Fruit fly (Drosophila melanogaster) whole organism, embryonic: ENCODE results near the gene mTTF.
A peak's percentile ranks its signal among the peaks of the same experiment; 100 is the strongest.

Source experiments
- Abd-B ChIP-seq: fragments of 200-800 bp; sonication (Bioruptor generic); optimal IDR thresholded peaks from 2 replicates; lab custom pipeline; 2018; ENCODE audit warnings: missing biosample characterization, mild to moderate bottlenecking, missing genetic modification characterization, moderate library complexity
- Atf3 ChIP-seq: fragments of 200-800 bp; sonication (Bioruptor generic); optimal IDR thresholded peaks from 3 replicates; lab custom pipeline; 2016; ENCODE audit warnings: missing biosample characterization, missing genetic modification characterization
- Blimp-1 ChIP-seq: fragments of 200-800 bp; sonication (Bioruptor generic); optimal IDR thresholded peaks from 3 replicates; lab custom pipeline; 2018; ENCODE audit warnings: missing biosample characterization, missing genetic modification characterization, mild to moderate bottlenecking, moderate library complexity, missing genetic modification reagents
- CG10274 ChIP-seq: fragments of 200-800 bp; sonication (Bioruptor generic); optimal IDR thresholded peaks from 3 replicates; lab custom pipeline; 2017; ENCODE audit warnings: missing biosample characterization, mild to moderate bottlenecking, missing genetic modification characterization
- CG10462 ChIP-seq: fragments of 200-800 bp; sonication (Bioruptor generic); optimal IDR thresholded peaks from 2 replicates; lab custom pipeline; 2016; ENCODE audit warnings: missing biosample characterization, missing genetic modification characterization
- CG11504 ChIP-seq: fragments of 200-800 bp; sonication (Bioruptor generic); optimal IDR thresholded peaks from 3 replicates; lab custom pipeline; 2019; ENCODE audit warnings: missing biosample characterization, mild to moderate bottlenecking, missing genetic modification characterization, moderate library complexity
- CG13775 ChIP-seq: fragments of 200-800 bp; sonication (Bioruptor generic); optimal IDR thresholded peaks from 3 replicates; lab custom pipeline; 2017; ENCODE audit warnings: missing biosample characterization, mild to moderate bottlenecking, missing genetic modification characterization
- CG17359 ChIP-seq: fragments of 200-800 bp; sonication (Bioruptor generic); optimal IDR thresholded peaks from 3 replicates; lab custom pipeline; 2018; ENCODE audit warnings: missing biosample characterization, mild to moderate bottlenecking, missing genetic modification characterization, moderate library complexity
- CG17385 ChIP-seq: fragments of 200-800 bp; sonication (Bioruptor generic); optimal IDR thresholded peaks from 3 replicates; lab custom pipeline; 2018; ENCODE audit warnings: missing biosample characterization, mild to moderate bottlenecking, missing genetic modification characterization
- CG17802 ChIP-seq: fragments of 200-800 bp; sonication (Bioruptor generic); optimal IDR thresholded peaks from 2 replicates; lab custom pipeline; 2018; ENCODE audit warnings: missing biosample characterization, mild to moderate bottlenecking, missing genetic modification characterization, moderate library complexity
- CG17829 ChIP-seq: fragments of 200-800 bp; optimal IDR thresholded peaks from 2 replicates; lab custom pipeline; 2019; ENCODE audit warnings: missing biosample characterization, mild to moderate bottlenecking, missing genetic modification characterization, moderate library complexity
- CG18599 ChIP-seq: fragments of 200-800 bp; sonication (Bioruptor generic); optimal IDR thresholded peaks from 3 replicates; lab custom pipeline; 2017; ENCODE audit warnings: missing biosample characterization, missing genetic modification characterization, mild to moderate bottlenecking, moderate library complexity, missing genetic modification reagents
- CG18619 ChIP-seq: fragments of 200-800 bp; sonication (Bioruptor generic); optimal IDR thresholded peaks from 3 replicates; lab custom pipeline; 2017; ENCODE audit warnings: missing biosample characterization, mild to moderate bottlenecking, missing genetic modification characterization
- CG2120 ChIP-seq: fragments of 200-800 bp; sonication (Bioruptor generic); optimal IDR thresholded peaks from 3 replicates; lab custom pipeline; 2016; ENCODE audit warnings: missing biosample characterization, missing genetic modification characterization
- CG2199 ChIP-seq: fragments of 200-800 bp; sonication (Bioruptor generic); IDR thresholded peaks from 3 replicates; pipeline ENCODE4 v1.3.6; 2022; ENCODE audit warnings: missing biosample characterization, missing genetic modification characterization
- CG2678 ChIP-seq: fragments of 200-800 bp; sonication (Bioruptor generic); optimal IDR thresholded peaks from 3 replicates; lab custom pipeline; 2019; ENCODE audit warnings: missing biosample characterization, mild to moderate bottlenecking, missing genetic modification characterization, moderate library complexity
- CG4820 ChIP-seq: fragments of 200-800 bp; sonication (Bioruptor generic); optimal IDR thresholded peaks from 3 replicates; lab custom pipeline; 2016; ENCODE audit warnings: missing biosample characterization, missing genetic modification characterization
- CG4854 ChIP-seq: fragments of 200-800 bp; sonication (Bioruptor generic); optimal IDR thresholded peaks from 2 replicates; lab custom pipeline; 2016; ENCODE audit warnings: missing biosample characterization, missing genetic modification characterization, inconsistent platforms
- CG5245 ChIP-seq: fragments of 200-800 bp; sonication (Bioruptor generic); optimal IDR thresholded peaks from 3 replicates; lab custom pipeline; 2016; ENCODE audit warnings: missing biosample characterization, missing genetic modification characterization
- CG6654 ChIP-seq: fragments of 200-800 bp; sonication (Bioruptor generic); optimal IDR thresholded peaks from 2 replicates; lab custom pipeline; 2017; ENCODE audit warnings: missing biosample characterization, mild to moderate bottlenecking, missing genetic modification characterization
- CG6689 ChIP-seq: fragments of 200-800 bp; sonication (Bioruptor generic); IDR thresholded peaks from 2 replicates; pipeline ENCODE4 v1.3.6; 2022; ENCODE audit warnings: missing biosample characterization, missing genetic modification characterization
- CG7963 ChIP-seq: fragments of 200-800 bp; sonication (Bioruptor generic); IDR thresholded peaks from 3 replicates; pipeline ENCODE4 v1.3.6; 2022; ENCODE audit warnings: missing biosample characterization, missing genetic modification characterization; ENCODE audit not compliant: partially characterized antibody
- CG9215 ChIP-seq: fragments of 200-800 bp; sonication (Bioruptor generic); IDR thresholded peaks from 2 replicates; pipeline ENCODE4 v1.3.6; 2022; ENCODE audit warnings: missing biosample characterization, missing genetic modification characterization
- Dbx ChIP-seq: fragments of 200-800 bp; sonication (Bioruptor generic); IDR thresholded peaks from 3 replicates; pipeline ENCODE4 v1.3.6; 2022; ENCODE audit warnings: missing biosample characterization, missing genetic modification characterization
- Deaf1 ChIP-seq: fragments of 200-800 bp; optimal IDR thresholded peaks from 3 replicates; lab custom pipeline; 2019; ENCODE audit warnings: missing biosample characterization, mild to moderate bottlenecking, missing genetic modification characterization, moderate library complexity
- Dip3 ChIP-seq: fragments of 200-800 bp; sonication (Bioruptor generic); optimal IDR thresholded peaks from 3 replicates; lab custom pipeline; 2016; ENCODE audit warnings: missing biosample characterization, missing genetic modification characterization
- Fer1 ChIP-seq: fragments of 200-800 bp; sonication (Bioruptor generic); optimal IDR thresholded peaks from 2 replicates; lab custom pipeline; 2017; ENCODE audit warnings: missing biosample characterization, mild to moderate bottlenecking, missing genetic modification characterization
- Myb ChIP-seq: fragments of 200-800 bp; sonication (Bioruptor generic); optimal IDR thresholded peaks from 2 replicates; lab custom pipeline; 2016; ENCODE audit warnings: missing biosample characterization, missing genetic modification characterization
- NK7.1 ChIP-seq: fragments of 200-800 bp; sonication (Bioruptor generic); optimal IDR thresholded peaks from 3 replicates; lab custom pipeline; 2016; ENCODE audit warnings: missing biosample characterization, missing genetic modification characterization
- Nf-YB ChIP-seq: fragments of 200-800 bp; sonication (Bioruptor generic); optimal IDR thresholded peaks from 3 replicates; lab custom pipeline; 2019; ENCODE audit warnings: missing biosample characterization, mild to moderate bottlenecking, missing genetic modification characterization, moderate library complexity
- Nf-YC ChIP-seq: fragments of 200-800 bp; optimal IDR thresholded peaks from 3 replicates; lab custom pipeline; 2019; ENCODE audit warnings: missing biosample characterization, mild to moderate bottlenecking, missing genetic modification characterization, moderate library complexity
- Spps ChIP-seq: fragments of 200-800 bp; sonication (Bioruptor generic); optimal IDR thresholded peaks from 2 replicates; lab custom pipeline; 2018; ENCODE audit warnings: missing biosample characterization, mild to moderate bottlenecking, missing genetic modification characterization
- Ssrp ChIP-seq: fragments of 200-800 bp; sonication (Bioruptor generic); optimal IDR thresholded peaks from 2 replicates; lab custom pipeline; 2018; ENCODE audit warnings: missing biosample characterization, mild to moderate bottlenecking, missing genetic modification characterization, moderate library complexity
- aop ChIP-seq: fragments of 200-800 bp; sonication (Bioruptor generic); IDR thresholded peaks from 2 replicates; pipeline ENCODE4 v1.3.6; 2022; ENCODE audit warnings: missing biosample characterization, missing genetic modification characterization
- chif ChIP-seq, 2 experiments: fragments of 200-800 bp; sonication (Bioruptor generic); optimal IDR thresholded peaks; 3 replicates each; lab custom pipeline; 2016; ENCODE audit warnings: missing biosample characterization in 2 of 2, missing genetic modification characterization in 2 of 2
- chm ChIP-seq: fragments of 200-800 bp; sonication (Bioruptor generic); IDR thresholded peaks from 2 replicates; pipeline ENCODE4 v1.3.6; 2022; ENCODE audit warnings: missing biosample characterization, missing genetic modification characterization
- dpn ChIP-seq, 2 experiments: fragments of 200-800 bp; sonication (Bioruptor generic); optimal IDR thresholded peaks; 3 replicates each; lab custom pipeline; 2016; ENCODE audit warnings: missing biosample characterization in 2 of 2, missing genetic modification characterization in 2 of 2
- dysf ChIP-seq: fragments of 200-800 bp; sonication (Bioruptor generic); IDR thresholded peaks from 3 replicates; pipeline ENCODE4 v1.3.6; 2022; ENCODE audit warnings: missing biosample characterization, missing genetic modification characterization
- eyg ChIP-seq: fragments of 200-800 bp; sonication (Bioruptor generic); optimal IDR thresholded peaks from 3 replicates; lab custom pipeline; 2016; ENCODE audit warnings: missing biosample characterization, missing genetic modification characterization
- gem ChIP-seq: fragments of 200-800 bp; sonication (Bioruptor generic); optimal IDR thresholded peaks from 2 replicates; lab custom pipeline; 2019; ENCODE audit warnings: missing biosample characterization, mild to moderate bottlenecking, missing genetic modification characterization, moderate library complexity
- gsb-n ChIP-seq: fragments of 200-800 bp; sonication (Bioruptor generic); optimal IDR thresholded peaks from 3 replicates; lab custom pipeline; 2018; ENCODE audit warnings: missing biosample characterization, mild to moderate bottlenecking, missing genetic modification characterization
- insv ChIP-seq, 2 experiments: fragments of 200-800 bp; sonication (Bioruptor generic); optimal IDR thresholded peaks; 3 replicates each; lab custom pipeline; 2016 to 2018; ENCODE audit warnings: missing biosample characterization in 2 of 2, missing genetic modification characterization in 2 of 2
- lmd ChIP-seq: fragments of 200-800 bp; sonication (Bioruptor generic); IDR thresholded peaks from 2 replicates; pipeline ENCODE4 v1.3.6; 2022; ENCODE audit warnings: missing biosample characterization, missing genetic modification characterization
- p53 ChIP-seq: fragments of 200-800 bp; sonication (Bioruptor generic); optimal IDR thresholded peaks from 2 replicates; lab custom pipeline; 2016; ENCODE audit warnings: missing biosample characterization, missing genetic modification characterization
- sc ChIP-seq, 3 experiments: fragments of >200 bp in 2 of 3; fragments of 200-800 bp in 1 of 3; sonication (Bioruptor generic) in 1 of 3; optimal IDR thresholded peaks; 2 replicates in 2 of 3; 3 replicates in 1 of 3; lab custom pipeline; 2017; ENCODE audit warnings: mild to moderate bottlenecking in 1 of 3, missing biosample characterization in 1 of 3, missing genetic modification characterization in 1 of 3, missing genetic modification reagents in 1 of 3
- ssp ChIP-seq: fragments of 200-800 bp; sonication (Bioruptor generic); IDR thresholded peaks from 2 replicates; pipeline ENCODE4 v1.3.6; 2022; ENCODE audit warnings: missing biosample characterization, missing genetic modification characterization
- wdn ChIP-seq: fragments of 200-800 bp; sonication (Bioruptor generic); IDR thresholded peaks from 2 replicates; pipeline ENCODE4 v1.3.6; 2022; ENCODE audit warnings: missing biosample characterization, missing genetic modification characterization
- wek ChIP-seq: fragments of 200-800 bp; sonication (Bioruptor generic); optimal IDR thresholded peaks from 3 replicates; lab custom pipeline; 2018; ENCODE audit warnings: missing biosample characterization, mild to moderate bottlenecking, missing genetic modification characterization, moderate library complexity
- zen ChIP-seq: fragments of 200-800 bp; sonication (Bioruptor generic); optimal IDR thresholded peaks from 3 replicates; lab custom pipeline; 2018; ENCODE audit warnings: missing biosample characterization, mild to moderate bottlenecking, missing genetic modification characterization, moderate library complexity

mTTF gene

DNA sequence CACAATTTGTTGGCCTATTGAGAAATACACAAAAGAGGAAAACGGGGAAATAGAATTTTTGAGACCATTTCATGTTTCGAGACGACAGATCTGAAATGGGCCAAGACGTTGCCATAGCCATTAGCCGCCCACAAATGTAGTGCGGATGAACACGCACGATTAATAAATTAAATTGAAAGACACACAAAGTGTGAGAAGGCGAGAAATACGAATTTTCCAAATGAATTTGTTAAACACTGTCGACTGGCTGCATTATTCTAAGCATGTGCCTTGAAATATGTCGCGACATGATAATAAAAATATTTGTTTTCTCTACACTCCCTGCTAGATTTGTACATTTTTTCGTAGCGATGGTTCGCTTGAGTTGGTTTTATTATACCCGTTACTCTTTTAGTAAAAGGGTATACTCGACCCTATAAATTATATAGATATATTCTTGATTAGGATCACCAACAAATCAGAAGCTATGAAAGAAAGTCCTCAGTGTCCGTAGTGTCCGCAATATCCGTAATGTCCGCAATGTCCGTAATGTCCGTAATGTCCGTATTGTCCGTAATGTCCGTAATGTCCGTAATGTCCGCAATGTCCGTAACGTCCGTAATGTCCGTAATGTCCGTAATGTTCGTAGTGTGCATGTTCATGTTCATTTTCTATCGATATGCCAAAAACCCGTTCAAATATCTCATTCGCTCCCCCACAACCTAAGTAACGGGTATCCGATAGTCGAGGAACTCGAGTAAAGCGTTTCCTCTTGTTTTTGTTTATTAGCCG lies 28.1 kb upstream of the mTTF start (continued):
- peak; percentile 47 for TF ChIP-seq CG9215 (GFP tag; lab: Robert Waterston, UW)
- peak; percentile 42 for TF ChIP-seq Ssrp (tag; lab: Kevin White, UChicago)
- no peak for TF ChIP-seq CG7963 (GFP tag; lab: Robert Waterston, UW)
- peak; percentile 15 for TF ChIP-seq Dip3 (GFP tag; lab: Kevin White, UChicago)
- TF ChIP-seq sc (optimal IDR thresholded peaks at IDR 0.05; lab: Kevin White, UChicago) = no peak
- TF ChIP-seq sc (GFP tag; optimal IDR thresholded peaks at IDR 0.05; lab: Kevin White, UChicago) = no peak
- peak; percentile 65 for TF ChIP-seq CG18619 (GFP tag; lab: Kevin White, UChicago)
- TF ChIP-seq CG2120 = peak; percentile 54
- no peak for TF ChIP-seq Fer1 (GFP tag; lab: Kevin White, UChicago)
- no peak for TF ChIP-seq p53 (GFP tag; lab: Kevin White, UChicago)
- TF ChIP-seq CG10462 = no peak
- no peak for TF ChIP-seq Spps (tag; lab: Kevin White, UChicago)
- TF ChIP-seq NK7.1 (GFP tag; lab: Kevin White, UChicago) = no peak
- peak; percentile 35 for TF ChIP-seq gem
- TF ChIP-seq CG17385 (GFP tag; lab: Kevin White, UChicago) = peak; percentile 18
- TF ChIP-seq eyg (GFP tag; lab: Kevin White, UChicago) = peak; percentile 8
- TF ChIP-seq Abd-B (GFP tag; lab: Kevin White, UChicago) = peak; percentile 55
- peak; percentile 21 for TF ChIP-seq gsb-n
- peak; percentile 28 for TF ChIP-seq CG6654
- TF ChIP-seq CG2678 (tag; lab: Kevin White, UChicago) = peak; percentile 72
- peak in 1 of 2 experiments; percentile 53 for TF ChIP-seq chif (GFP tag; optimal IDR thresholded peaks at IDR 0.05; lab: Kevin White, UChicago)
- peak; percentile 33 for TF ChIP-seq CG17829 (tag; lab: Kevin White, UChicago)
- TF ChIP-seq CG6689 (GFP tag; lab: Robert Waterston, UW) = peak; percentile 35; the same call in 1 of the 2 replicates
- no peak for TF ChIP-seq zen (tag; lab: Kevin White, UChicago)
- TF ChIP-seq Deaf1 (tag; lab: Kevin White, UChicago) = no peak
- peak; percentile 1 for TF ChIP-seq CG18599
- TF ChIP-seq CG4820 = peak; percentile 12
- TF ChIP-seq Dbx (GFP tag; lab: Robert Waterston, UW) = no peak
- no peak for TF ChIP-seq wdn (GFP tag; lab: Robert Waterston, UW)
- TF ChIP-seq aop = no peak
- no peak for TF ChIP-seq CG2199 (GFP tag; lab: Robert Waterston, UW)
- peak; percentile 17 to 19 for TF ChIP-seq dpn (GFP tag; optimal IDR thresholded peaks at IDR 0.05; lab: Kevin White, UChicago)
- peak; percentile 51 for TF ChIP-seq CG11504
- peak; percentile 25; the same call in 1 of the 2 replicates for TF ChIP-seq ssp (GFP tag; lab: Robert Waterston, UW)
- TF ChIP-seq Myb (GFP tag; lab: Kevin White, UChicago) = peak; percentile 1
- TF ChIP-seq CG17359 = peak; percentile 22
- peak; percentile 67 for TF ChIP-seq lmd (GFP tag; lab: Robert Waterston, UW)
- no peak for TF ChIP-seq Nf-YB (GFP tag; lab: Kevin White, UChicago)
- TF ChIP-seq wek (GFP tag; lab: Kevin White, UChicago) = no peak
- TF ChIP-seq dysf (GFP tag; lab: Robert Waterston, UW) = peak; percentile 64
- TF ChIP-seq chm (GFP tag; lab: Robert Waterston, UW) = no peak
- TF ChIP-seq CG17802 = no peak
- no peak for TF ChIP-seq insv (GFP tag; optimal IDR thresholded peaks at IDR 0.05; lab: Kevin White, UChicago)
- peak; percentile 9 for TF ChIP-seq CG5245 (GFP tag; lab: Kevin White, UChicago)
- no peak for TF ChIP-seq Atf3
- TF ChIP-seq CG10274 (GFP tag; lab: Kevin White, UChicago) = peak; percentile 40
- peak; percentile 39 for TF ChIP-seq Blimp-1 (GFP tag; lab: Kevin White, UChicago)
- peak; percentile 47 for TF ChIP-seq CG13775 (GFP tag; lab: Kevin White, UChicago)
- peak; percentile 7 for TF ChIP-seq Nf-YC (tag; lab: Kevin White, UChicago)
- TF ChIP-seq CG4854 = no peak
